Worm (Caenorhabditis elegans) whole organism, young adult: ENCODE data around the gene zmp-2.

Experiments used
- lin-40 ChIP-seq: sonication (generic microtip); optimal IDR thresholded peaks from 2 replicates; lab custom pipeline; 2016; ENCODE audit warnings: missing genetic modification characterization, mild to moderate bottlenecking, missing compliant biosample characterization, missing genotype, missing genetic modification reagents
- snpc-4 ChIP-seq, 5 experiments: fragments of 150-350 bp in 1 of 5; sonication (generic microtip) in 4 of 5; optimal IDR thresholded peaks; 2 replicates each; lab custom pipeline; 2014 to 2018; ENCODE audit warnings: missing genetic modification characterization in 5 of 5, missing biosample characterization in 3 of 5, antibody characterized with exemption in 2 of 5, mild to moderate bottlenecking in 2 of 5, missing compliant biosample characterization in 2 of 5, missing genotype in 2 of 5, moderate library complexity in 2 of 5, missing genetic modification reagents in 1 of 5
- unc-62 ChIP-seq: fragments of 150-350 bp; optimal IDR thresholded peaks from 2 replicates; lab custom pipeline; 2014; ENCODE audit warnings: missing biosample characterization, missing genetic modification reagents, missing genetic modification characterization

ce11 chrIII:2678017-2678416 lies 41.8 kb downstream of the zmp-2 start:
- TF ChIP-seq snpc-4 (GFP tag; optimal IDR thresholded peaks at IDR 0.05; lab: Kevin White, UChicago) (no peak), snpc-4 (tag; optimal IDR thresholded peaks at IDR 0.05; lab: Kevin White, UChicago) (no peak), lin-40 (tag; lab: Kevin White, UChicago) (no peak), unc-62 (no peak)
